Worm (Caenorhabditis elegans) whole organism, young adult: ENCODE results near the gene D1025.10.

Source experiments
- C06A6.2 ChIP-seq: fragments of 200-800 bp; sonication (Bioruptor generic); conservative IDR thresholded peaks from 2 replicates; pipeline ENCODE4 v1.3.6; 2022; ENCODE audit warnings: missing genetic modification characterization, missing compliant biosample characterization
- C17E4.6 ChIP-seq: fragments of 200-800 bp; sonication (Bioruptor generic); IDR thresholded peaks from 2 replicates; pipeline ENCODE4 v1.3.6; 2022; ENCODE audit warnings: missing genetic modification reagents, missing genetic modification characterization, missing compliant biosample characterization
- F23B12.7 ChIP-seq: sonication (generic microtip); optimal IDR thresholded peaks from 2 replicates; lab custom pipeline; 2017; ENCODE audit warnings: missing genetic modification characterization, mild to moderate bottlenecking, missing compliant biosample characterization, antibody characterized with exemption, moderate library complexity; ENCODE audit not compliant: insufficient read depth
- F37B4.10 ChIP-seq: fragments of 200-800 bp; sonication (Bioruptor generic); IDR thresholded peaks from 2 replicates; pipeline ENCODE4 v1.3.6; 2022; ENCODE audit warnings: missing genetic modification characterization, missing compliant biosample characterization
- F39B2.1 ChIP-seq: fragments of 200-800 bp; sonication (Bioruptor generic); IDR thresholded peaks from 2 replicates; pipeline ENCODE4 v1.3.6; 2022; ENCODE audit warnings: missing genetic modification reagents, missing genetic modification characterization, missing compliant biosample characterization
- F57C9.4 ChIP-seq: sonication (generic microtip); optimal IDR thresholded peaks from 2 replicates; lab custom pipeline; 2017; ENCODE audit warnings: mild to moderate bottlenecking, missing genetic modification characterization, missing compliant biosample characterization
- T07F8.4 ChIP-seq: sonication (generic microtip); optimal IDR thresholded peaks from 2 replicates; lab custom pipeline; 2016; ENCODE audit warnings: mild to moderate bottlenecking, missing genetic modification characterization, moderate library complexity, missing compliant biosample characterization
- Y53G8AR.9 ChIP-seq: fragments of 200-800 bp; sonication (Bioruptor generic); conservative IDR thresholded peaks from 2 replicates; pipeline ENCODE4 v1.3.6; 2022; ENCODE audit warnings: missing genetic modification reagents, missing genetic modification characterization, missing compliant biosample characterization
- Y95B8A.8 ChIP-seq: fragments of 200-800 bp; sonication (Bioruptor generic); IDR thresholded peaks from 2 replicates; pipeline ENCODE4 v1.3.6; 2022; ENCODE audit warnings: missing genetic modification reagents, missing genetic modification characterization, missing compliant biosample characterization
- aptf-3 ChIP-seq: fragments of 200-800 bp; sonication (Bioruptor generic); IDR thresholded peaks from 2 replicates; pipeline ENCODE4 v1.3.6; 2022; ENCODE audit warnings: missing genetic modification characterization, missing compliant biosample characterization
- bed-1 ChIP-seq: fragments of 200-800 bp; sonication (Bioruptor generic); IDR thresholded peaks from 2 replicates; pipeline ENCODE4 v1.3.6; 2022; ENCODE audit warnings: missing genetic modification reagents, missing genetic modification characterization, missing compliant biosample characterization
- bed-2 ChIP-seq: fragments of 200-800 bp; sonication (Bioruptor generic); IDR thresholded peaks from 2 replicates; pipeline ENCODE4 v1.3.6; 2022; ENCODE audit warnings: missing genetic modification reagents, missing genetic modification characterization, missing compliant biosample characterization
- ceh-100 ChIP-seq: fragments of 200-800 bp; sonication (Bioruptor generic); IDR thresholded peaks from 2 replicates; pipeline ENCODE4 v1.3.6; 2022; ENCODE audit warnings: missing genetic modification reagents, missing genetic modification characterization, missing compliant biosample characterization
- ceh-27 ChIP-seq: fragments of 200-800 bp; sonication (Bioruptor generic); optimal IDR thresholded peaks from 2 replicates; lab custom pipeline; 2018; ENCODE audit warnings: mild to moderate bottlenecking, missing genetic modification characterization, moderate library complexity, missing compliant biosample characterization
- ceh-58 ChIP-seq: fragments of 200-800 bp; sonication (Bioruptor generic); IDR thresholded peaks from 2 replicates; pipeline ENCODE4 v1.3.6; 2022; ENCODE audit warnings: missing genetic modification characterization, missing compliant biosample characterization
- ceh-79 ChIP-seq: sonication (generic microtip); optimal IDR thresholded peaks from 2 replicates; lab custom pipeline; 2017; ENCODE audit warnings: mild to moderate bottlenecking, missing genetic modification characterization, missing compliant biosample characterization
- ceh-91 ChIP-seq: fragments of 200-800 bp; sonication (Bioruptor generic); IDR thresholded peaks from 2 replicates; pipeline ENCODE4 v1.3.6; 2022; ENCODE audit warnings: missing genetic modification reagents, missing genetic modification characterization, missing compliant biosample characterization
- die-1 ChIP-seq: sonication (generic microtip); optimal IDR thresholded peaks from 2 replicates; lab custom pipeline; 2016; ENCODE audit warnings: missing genotype, mild to moderate bottlenecking, missing genetic modification characterization, missing compliant biosample characterization
- dox-1 ChIP-seq: fragments of 200-800 bp; sonication (Bioruptor generic); IDR thresholded peaks from 2 replicates; pipeline ENCODE4 v1.3.6; 2022; ENCODE audit warnings: missing genetic modification reagents, missing genetic modification characterization, missing compliant biosample characterization
- dpff-1 ChIP-seq: sonication (generic microtip); optimal IDR thresholded peaks from 2 replicates; lab custom pipeline; 2017; ENCODE audit warnings: mild to moderate bottlenecking, missing genetic modification characterization, missing compliant biosample characterization
- dpl-1 ChIP-seq: fragments of 150-350 bp; optimal IDR thresholded peaks from 2 replicates; lab custom pipeline; 2014; ENCODE audit warnings: missing biosample characterization, missing genetic modification reagents, missing genetic modification characterization
- efl-1 ChIP-seq: fragments of 150-350 bp; optimal IDR thresholded peaks from 2 replicates; lab custom pipeline; 2014; ENCODE audit warnings: missing biosample characterization, missing genetic modification reagents, missing genetic modification characterization
- egl-18 ChIP-seq: fragments of 200-800 bp; sonication (Bioruptor generic); IDR thresholded peaks from 2 replicates; pipeline ENCODE4 v1.3.6; 2022; ENCODE audit warnings: missing genetic modification reagents, missing genetic modification characterization, missing compliant biosample characterization
- egl-44 ChIP-seq: fragments of 200-800 bp; sonication (Bioruptor generic); IDR thresholded peaks from 2 replicates; pipeline ENCODE4 v1.3.6; 2022; ENCODE audit warnings: missing genetic modification reagents, missing genetic modification characterization, missing compliant biosample characterization
- hlh-12 ChIP-seq: sonication (generic microtip); optimal IDR thresholded peaks from 2 replicates; lab custom pipeline; 2016; ENCODE audit warnings: missing genetic modification characterization, missing compliant biosample characterization
- lag-1 ChIP-seq: fragments of 200-800 bp; sonication (Bioruptor generic); IDR thresholded peaks from 2 replicates; pipeline ENCODE4 v1.3.6; 2022; ENCODE audit warnings: missing genetic modification reagents, missing genetic modification characterization, missing compliant biosample characterization
- lin-35 ChIP-seq, 3 experiments: fragments of 150-350 bp in 2 of 3; sonication (generic microtip) in 1 of 3; optimal IDR thresholded peaks; 2 replicates each; lab custom pipeline; 2014 to 2018; ENCODE audit warnings: missing biosample characterization in 3 of 3, missing genetic modification characterization in 3 of 3, missing genetic modification reagents in 3 of 3
- lsl-1 ChIP-seq: fragments of 200-800 bp; sonication (Bioruptor generic); optimal IDR thresholded peaks from 2 replicates; lab custom pipeline; 2018; ENCODE audit warnings: mild to moderate bottlenecking, missing genetic modification characterization, moderate library complexity, missing compliant biosample characterization
- madf-3 ChIP-seq: fragments of 200-800 bp; sonication (Bioruptor generic); IDR thresholded peaks from 2 replicates; pipeline ENCODE4 v1.3.6; 2022; ENCODE audit warnings: missing genetic modification reagents, missing genetic modification characterization, missing compliant biosample characterization
- mcd-1 ChIP-seq: fragments of 200-800 bp; sonication (Bioruptor generic); IDR thresholded peaks from 2 replicates; pipeline ENCODE4 v1.3.6; 2022; ENCODE audit warnings: missing genetic modification reagents, missing genetic modification characterization, missing compliant biosample characterization
- mel-28 ChIP-seq: sonication (generic microtip); optimal IDR thresholded peaks from 2 replicates; lab custom pipeline; 2016; ENCODE audit warnings: borderline replicate concordance, mild to moderate bottlenecking, missing genetic modification characterization, missing compliant biosample characterization
- mxl-1 ChIP-seq: sonication (generic microtip); optimal IDR thresholded peaks from 2 replicates; lab custom pipeline; 2016; ENCODE audit warnings: missing genetic modification characterization, missing compliant biosample characterization
- nfya-1 ChIP-seq: sonication (generic microtip); optimal IDR thresholded peaks from 2 replicates; lab custom pipeline; 2017; ENCODE audit warnings: antibody characterized with exemption, missing compliant biosample characterization, missing genetic modification characterization, borderline replicate concordance; ENCODE audit not compliant: insufficient read depth
- nfya-2 ChIP-seq: fragments of 200-800 bp; sonication (Bioruptor generic); IDR thresholded peaks from 2 replicates; pipeline ENCODE4 v1.3.6; 2022; ENCODE audit warnings: missing genetic modification reagents, missing genetic modification characterization, missing compliant biosample characterization
- nfyb-1 ChIP-seq: fragments of 200-800 bp; sonication (Bioruptor generic); IDR thresholded peaks from 2 replicates; pipeline ENCODE4 v1.3.6; 2022; ENCODE audit warnings: missing genetic modification reagents, missing genetic modification characterization, missing compliant biosample characterization
- nhr-27 ChIP-seq: fragments of 200-800 bp; sonication (Bioruptor generic); optimal IDR thresholded peaks from 2 replicates; lab custom pipeline; 2018; ENCODE audit warnings: mild to moderate bottlenecking, missing genetic modification characterization, moderate library complexity, missing compliant biosample characterization
- nhr-80 ChIP-seq: sonication (generic microtip); optimal IDR thresholded peaks from 2 replicates; lab custom pipeline; 2016; ENCODE audit warnings: missing genetic modification characterization, missing compliant biosample characterization
- repo-1 ChIP-seq: sonication (generic microtip); optimal IDR thresholded peaks from 2 replicates; lab custom pipeline; 2017; ENCODE audit warnings: mild to moderate bottlenecking, missing genetic modification characterization, missing compliant biosample characterization
- rpc-1 ChIP-seq, 2 experiments: fragments of 150-350 bp in 1 of 2; sonication (generic microtip) in 1 of 2; optimal IDR thresholded peaks; 2 replicates each; lab custom pipeline; 2014 to 2018; ENCODE audit warnings: missing biosample characterization in 1 of 2, missing genetic modification characterization in 1 of 2, missing genetic modification reagents in 1 of 2, missing genotype in 1 of 2
- snpc-1.3 ChIP-seq: sonication (generic microtip); optimal IDR thresholded peaks from 2 replicates; lab custom pipeline; 2017; ENCODE audit warnings: missing genetic modification characterization, mild to moderate bottlenecking, missing compliant biosample characterization, antibody characterized with exemption, moderate library complexity, missing genotype, missing genetic modification reagents; ENCODE audit not compliant: insufficient read depth
- somi-1 ChIP-seq: fragments of 200-800 bp; sonication (Bioruptor generic); optimal IDR thresholded peaks from 2 replicates; lab custom pipeline; 2018; ENCODE audit warnings: mild to moderate bottlenecking, missing genetic modification characterization, missing compliant biosample characterization
- tbp1 ChIP-seq: fragments of 200-800 bp; sonication (Bioruptor generic); optimal IDR thresholded peaks from 2 replicates; lab custom pipeline; 2018; ENCODE audit warnings: mild to moderate bottlenecking, missing genetic modification characterization, missing compliant biosample characterization
- tbx-9 ChIP-seq: sonication (generic microtip); optimal IDR thresholded peaks from 2 replicates; lab custom pipeline; 2016; ENCODE audit warnings: borderline replicate concordance, missing genetic modification characterization, inconsistent platforms, missing compliant biosample characterization
- tlf-1 ChIP-seq: fragments of 200-800 bp; sonication (Bioruptor generic); optimal IDR thresholded peaks from 2 replicates; lab custom pipeline; 2018; ENCODE audit warnings: mild to moderate bottlenecking, missing genetic modification characterization, missing compliant biosample characterization
- unc-62 ChIP-seq: fragments of 150-350 bp; optimal IDR thresholded peaks from 2 replicates; lab custom pipeline; 2014; ENCODE audit warnings: missing biosample characterization, missing genetic modification reagents, missing genetic modification characterization
- xnd-1 ChIP-seq: sonication (generic microtip); optimal IDR thresholded peaks from 2 replicates; lab custom pipeline; 2016; ENCODE audit warnings: missing genotype, missing genetic modification reagents, missing genetic modification characterization, missing compliant biosample characterization
- ztf-28 ChIP-seq: fragments of 200-800 bp; sonication (Bioruptor generic); IDR thresholded peaks from 2 replicates; pipeline ENCODE4 v1.3.6; 2022; ENCODE audit warnings: missing genetic modification reagents, missing genetic modification characterization, missing compliant biosample characterization
- ztf-3 ChIP-seq: fragments of 200-800 bp; sonication (Bioruptor generic); optimal IDR thresholded peaks from 2 replicates; lab custom pipeline; 2018; ENCODE audit warnings: mild to moderate bottlenecking, missing genetic modification characterization, missing compliant biosample characterization

Gene D1025.10

ce11 chrX:14562286-14563086 lies 45.8 kb downstream of the D1025.10 start (continued):
- TF ChIP-seq mcd-1 (GFP tag; lab: Robert Waterston, UW) = peak; percentile 8; the same call in 1 of the 2 replicates
- no peak for TF ChIP-seq dpff-1 (tag; lab: Kevin White, UChicago)
- TF ChIP-seq efl-1 = no peak
- TF ChIP-seq C06A6.2 (GFP tag; lab: Robert Waterston, UW) = no peak
- no peak for TF ChIP-seq ztf-3 (GFP tag; lab: Kevin White, UChicago)
- no peak for TF ChIP-seq bed-2
- TF ChIP-seq F57C9.4 (tag; lab: Kevin White, UChicago) = no peak
- TF ChIP-seq ceh-79 (tag; lab: Kevin White, UChicago) = no peak
- 0 out of 2 replicates have a peak, but pooled peaks have one; percentile 10 for TF ChIP-seq egl-18 (GFP tag; lab: Robert Waterston, UW)
- peak; percentile 25 for TF ChIP-seq somi-1 (GFP tag; lab: Kevin White, UChicago)
- no peak for TF ChIP-seq bed-1 (GFP tag; lab: Robert Waterston, UW)
- TF ChIP-seq mxl-1 (tag; lab: Kevin White, UChicago) = no peak
- TF ChIP-seq xnd-1 (tag; lab: Kevin White, UChicago) = no peak
- no peak for TF ChIP-seq dox-1
- no peak for TF ChIP-seq die-1 (tag; lab: Kevin White, UChicago)
- no peak for TF ChIP-seq aptf-3 (GFP tag; lab: Robert Waterston, UW)
- peak; percentile 33 for TF ChIP-seq nhr-80
- no peak for TF ChIP-seq dpl-1 (GFP tag; lab: Kevin White, UChicago)
- no peak for TF ChIP-seq repo-1 (tag; lab: Kevin White, UChicago)
- no peak for TF ChIP-seq mel-28 (tag; lab: Kevin White, UChicago)
- TF ChIP-seq tlf-1 = no peak
- no peak for TF ChIP-seq F39B2.1 (GFP tag; lab: Robert Waterston, UW)
- no peak for TF ChIP-seq F23B12.7 (tag; lab: Kevin White, UChicago)
- no peak for TF ChIP-seq nfya-2
- no peak for TF ChIP-seq hlh-12 (tag; lab: Kevin White, UChicago)
- TF ChIP-seq nhr-27 (tag; lab: Kevin White, UChicago) = no peak
- no peak for TF ChIP-seq lag-1 (GFP tag; lab: Robert Waterston, UW)
- TF ChIP-seq unc-62 (GFP tag; lab: Kevin White, UChicago) = no peak
- no peak for TF ChIP-seq Y95B8A.8 (GFP tag; lab: Robert Waterston, UW)
- no peak for TF ChIP-seq nfya-1 (tag; lab: Kevin White, UChicago)
- no peak for TF ChIP-seq tbx-9 (tag; lab: Kevin White, UChicago)
- TF ChIP-seq egl-44 (GFP tag; lab: Robert Waterston, UW) = no peak
- no peak for TF ChIP-seq ztf-28 (GFP tag; lab: Robert Waterston, UW)
- TF ChIP-seq ceh-27 (GFP tag; lab: Kevin White, UChicago) = peak; percentile 10
- no peak for TF ChIP-seq rpc-1 (optimal IDR thresholded peaks at IDR 0.05; lab: Kevin White, UChicago)
- TF ChIP-seq rpc-1 (tag; optimal IDR thresholded peaks at IDR 0.05; lab: Kevin White, UChicago) = no peak
- TF ChIP-seq snpc-1.3 (tag; lab: Kevin White, UChicago) = no peak
- TF ChIP-seq ceh-58 (GFP tag; lab: Robert Waterston, UW) = no peak
- TF ChIP-seq tbp1 (GFP tag; lab: Kevin White, UChicago) = no peak
- TF ChIP-seq madf-3 (GFP tag; lab: Robert Waterston, UW) = no peak
- no peak for TF ChIP-seq Y53G8AR.9 (GFP tag; lab: Robert Waterston, UW)
- peak in 1 of 3 experiments; percentile 63 for TF ChIP-seq lin-35 (GFP tag; optimal IDR thresholded peaks at IDR 0.05; lab: Kevin White, UChicago)
- no peak for TF ChIP-seq F37B4.10 (GFP tag; lab: Robert Waterston, UW)
- no peak for TF ChIP-seq nfyb-1 (GFP tag; lab: Robert Waterston, UW)
- no peak for TF ChIP-seq C17E4.6 (GFP tag; lab: Robert Waterston, UW)
- no peak for TF ChIP-seq ceh-91
- no peak for TF ChIP-seq T07F8.4
- TF ChIP-seq lsl-1 (GFP tag; lab: Kevin White, UChicago) = no peak
- no peak for TF ChIP-seq ceh-100 (GFP tag; lab: Robert Waterston, UW)
